Fruit fly (Drosophila melanogaster) whole organism, pupa: Measurements from ENCODE around the gene PolA1.

Experiments
- CG10348 ChIP-seq: fragments of 200-800 bp; sonication (Bioruptor generic); IDR thresholded peaks from 2 replicates; pipeline ENCODE4 v1.3.6; 2022; ENCODE audit warnings: missing biosample characterization, missing genetic modification characterization
- CG12605 ChIP-seq: fragments of 200-800 bp; sonication (Bioruptor generic); IDR thresholded peaks from 2 replicates; pipeline ENCODE4 v1.3.6; 2022; ENCODE audit warnings: missing biosample characterization, missing genetic modification characterization
- CG15710 ChIP-seq: fragments of 200-800 bp; sonication (Bioruptor generic); optimal IDR thresholded peaks from 2 replicates; lab custom pipeline; 2018; ENCODE audit warnings: missing biosample characterization, mild to moderate bottlenecking, missing genetic modification characterization, moderate library complexity
- CG17806 ChIP-seq: fragments of 200-800 bp; sonication (Bioruptor generic); optimal IDR thresholded peaks from 2 replicates; lab custom pipeline; 2018; ENCODE audit warnings: missing biosample characterization, mild to moderate bottlenecking, missing genetic modification characterization, moderate library complexity
- CG32121 ChIP-seq: fragments of 200-800 bp; sonication (Bioruptor generic); IDR thresholded peaks from 2 replicates; pipeline ENCODE4 v1.3.6; 2022; ENCODE audit warnings: missing biosample characterization, missing genetic modification characterization
- CG34367 ChIP-seq: fragments of 200-800 bp; sonication (Bioruptor generic); optimal IDR thresholded peaks from 2 replicates; lab custom pipeline; 2018; ENCODE audit warnings: missing biosample characterization, mild to moderate bottlenecking, missing genetic modification characterization
- CG8159 ChIP-seq: fragments of 200-800 bp; sonication (Bioruptor generic); optimal IDR thresholded peaks from 3 replicates; lab custom pipeline; 2018; ENCODE audit warnings: missing biosample characterization, mild to moderate bottlenecking, missing genetic modification characterization, moderate library complexity
- CG8301 ChIP-seq: fragments of 200-800 bp; sonication (Bioruptor generic); optimal IDR thresholded peaks from 2 replicates; lab custom pipeline; 2018; ENCODE audit warnings: missing biosample characterization, mild to moderate bottlenecking, missing genetic modification characterization
- CG9948 ChIP-seq: fragments of 200-800 bp; sonication (Bioruptor generic); optimal IDR thresholded peaks from 2 replicates; lab custom pipeline; 2018; ENCODE audit warnings: missing biosample characterization, mild to moderate bottlenecking, missing genetic modification characterization, moderate library complexity
- EcR ChIP-seq: fragments of 200-800 bp; sonication (Bioruptor generic); optimal IDR thresholded peaks from 3 replicates; lab custom pipeline; 2019; ENCODE audit warnings: missing biosample characterization, missing genetic modification characterization, mild to moderate bottlenecking, moderate library complexity, missing genetic modification reagents
- Ets98B ChIP-seq: fragments of 200-800 bp; sonication (Bioruptor generic); IDR thresholded peaks from 2 replicates; pipeline ENCODE4 v1.3.6; 2022; ENCODE audit warnings: missing biosample characterization, missing genetic modification characterization
- Pif1A ChIP-seq: fragments of 200-800 bp; sonication (Bioruptor generic); optimal IDR thresholded peaks from 3 replicates; lab custom pipeline; 2016; ENCODE audit warnings: missing biosample characterization, missing genetic modification characterization
- Pif1B ChIP-seq: fragments of 200-800 bp; sonication (Bioruptor generic); optimal IDR thresholded peaks from 3 replicates; lab custom pipeline; 2016; ENCODE audit warnings: missing biosample characterization, missing genetic modification characterization
- rn ChIP-seq: fragments of 200-800 bp; sonication (Bioruptor generic); IDR thresholded peaks from 2 replicates; pipeline ENCODE4 v1.3.6; 2022; ENCODE audit warnings: missing biosample characterization, missing genetic modification characterization

DNA sequence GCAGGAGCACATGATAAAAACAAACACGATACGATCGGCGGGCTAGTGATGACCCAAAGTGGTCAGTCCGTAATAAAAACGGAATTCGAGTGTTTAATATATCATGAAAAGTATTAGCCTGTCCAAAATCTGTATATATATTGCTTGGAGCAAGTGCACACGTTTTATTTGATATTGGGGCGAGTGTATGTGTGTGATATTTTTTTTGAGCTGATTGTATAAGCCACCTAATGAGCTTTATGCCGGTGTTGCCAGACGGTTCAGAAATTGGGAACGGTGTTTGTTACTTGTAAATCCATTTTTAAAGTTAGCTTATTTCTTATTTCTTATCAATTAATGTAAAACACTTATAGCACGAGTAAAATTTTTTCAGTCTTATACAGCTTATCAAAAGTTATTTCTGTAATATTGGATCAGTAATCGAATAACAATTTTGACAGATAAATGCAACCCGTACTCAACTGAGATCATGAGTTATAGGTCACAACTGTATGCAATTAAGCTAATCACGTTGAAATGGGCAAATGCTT lies 14.0 kb downstream of the PolA1 start:
- TF ChIP-seq CG8159 (tag; lab: Kevin White, UChicago) = no peak
- TF ChIP-seq CG32121 (GFP tag; lab: Robert Waterston, UW) = no peak
- TF ChIP-seq CG34367 (tag; lab: Kevin White, UChicago) = no peak
- TF ChIP-seq CG12605 = no peak
- TF ChIP-seq Ets98B (GFP tag; lab: Robert Waterston, UW) = no peak
- TF ChIP-seq EcR (GFP tag; lab: Kevin White, UChicago) = no peak
- no peak for TF ChIP-seq CG15710
- TF ChIP-seq Pif1A (GFP tag; lab: Kevin White, UChicago) = no peak
- TF ChIP-seq CG9948 (tag; lab: Kevin White, UChicago) = no peak
- no peak for TF ChIP-seq CG17806
- TF ChIP-seq Pif1B (GFP tag; lab: Kevin White, UChicago) = no peak
- no peak for TF ChIP-seq rn (GFP tag; lab: Robert Waterston, UW)
- no peak for TF ChIP-seq CG10348 (GFP tag; lab: Robert Waterston, UW)
- TF ChIP-seq CG8301 (tag; lab: Kevin White, UChicago) = no peak
